Worm (Caenorhabditis elegans) whole organism, young adult: Measurements from ENCODE around the gene lido-10.

Source experiments
- D2030.7 ChIP-seq: fragments of 200-800 bp; sonication (Bioruptor generic); IDR thresholded peaks from 2 replicates; pipeline ENCODE4 v1.3.6; 2022; ENCODE audit warnings: missing genetic modification reagents, missing genetic modification characterization, missing compliant biosample characterization
- F10E7.11 ChIP-seq: sonication (generic microtip); optimal IDR thresholded peaks from 2 replicates; lab custom pipeline; 2017; ENCODE audit warnings: mild to moderate bottlenecking, missing genetic modification characterization, moderate library complexity, missing compliant biosample characterization
- F22D6.2 ChIP-seq: sonication (generic microtip); optimal IDR thresholded peaks from 2 replicates; lab custom pipeline; 2016; ENCODE audit warnings: mild to moderate bottlenecking, missing genetic modification characterization, missing compliant biosample characterization
- F23B12.7 ChIP-seq: sonication (generic microtip); optimal IDR thresholded peaks from 2 replicates; lab custom pipeline; 2017; ENCODE audit warnings: missing genetic modification characterization, mild to moderate bottlenecking, missing compliant biosample characterization, antibody characterized with exemption, moderate library complexity; ENCODE audit not compliant: insufficient read depth
- F33H1.4 ChIP-seq: fragments of 200-800 bp; sonication (Bioruptor generic); IDR thresholded peaks from 2 replicates; pipeline ENCODE4 v1.3.6; 2022; ENCODE audit warnings: missing genetic modification reagents, missing genetic modification characterization, missing compliant biosample characterization
- F37B4.10 ChIP-seq: fragments of 200-800 bp; sonication (Bioruptor generic); IDR thresholded peaks from 2 replicates; pipeline ENCODE4 v1.3.6; 2022; ENCODE audit warnings: missing genetic modification characterization, missing compliant biosample characterization
- F39B2.1 ChIP-seq: fragments of 200-800 bp; sonication (Bioruptor generic); IDR thresholded peaks from 2 replicates; pipeline ENCODE4 v1.3.6; 2022; ENCODE audit warnings: missing genetic modification reagents, missing genetic modification characterization, missing compliant biosample characterization
- F57A8.1 ChIP-seq: fragments of 200-800 bp; sonication (Bioruptor generic); optimal IDR thresholded peaks from 2 replicates; lab custom pipeline; 2018; ENCODE audit warnings: mild to moderate bottlenecking, missing genetic modification characterization, moderate library complexity, missing compliant biosample characterization
- F57C9.4 ChIP-seq: sonication (generic microtip); optimal IDR thresholded peaks from 2 replicates; lab custom pipeline; 2017; ENCODE audit warnings: mild to moderate bottlenecking, missing genetic modification characterization, missing compliant biosample characterization
- K12H6.12 ChIP-seq: fragments of 200-800 bp; sonication (Bioruptor generic); optimal IDR thresholded peaks from 2 replicates; lab custom pipeline; 2018; ENCODE audit warnings: mild to moderate bottlenecking, missing genetic modification characterization, missing compliant biosample characterization
- Y79H2A.3 ChIP-seq: fragments of 200-800 bp; sonication (Bioruptor generic); conservative IDR thresholded peaks from 2 replicates; pipeline ENCODE4 v1.3.6; 2022; ENCODE audit warnings: missing genetic modification reagents, missing genetic modification characterization, missing compliant biosample characterization
- ZK185.1 ChIP-seq: sonication (generic microtip); optimal IDR thresholded peaks from 2 replicates; lab custom pipeline; 2016; ENCODE audit warnings: mild to moderate bottlenecking, missing genetic modification characterization, missing compliant biosample characterization; ENCODE audit not compliant: poor library complexity, severe bottlenecking
- akir-1 ChIP-seq: fragments of 200-800 bp; sonication (Bioruptor generic); optimal IDR thresholded peaks from 2 replicates; lab custom pipeline; 2018; ENCODE audit warnings: mild to moderate bottlenecking, missing genetic modification characterization, moderate library complexity, missing compliant biosample characterization
- aptf-2 ChIP-seq: fragments of 200-800 bp; sonication (Bioruptor generic); conservative IDR thresholded peaks from 2 replicates; pipeline ENCODE4 v1.3.6; 2022; ENCODE audit warnings: missing genetic modification reagents, missing genetic modification characterization, missing compliant biosample characterization
- athp-1 ChIP-seq: sonication (generic microtip); optimal IDR thresholded peaks from 2 replicates; lab custom pipeline; 2017; ENCODE audit warnings: mild to moderate bottlenecking, missing genetic modification characterization, missing compliant biosample characterization
- attf-6 ChIP-seq: fragments of 200-800 bp; sonication (Bioruptor generic); IDR thresholded peaks from 2 replicates; pipeline ENCODE4 v1.3.6; 2022; ENCODE audit warnings: missing genetic modification reagents, missing genetic modification characterization, missing compliant biosample characterization
- bed-1 ChIP-seq: fragments of 200-800 bp; sonication (Bioruptor generic); IDR thresholded peaks from 2 replicates; pipeline ENCODE4 v1.3.6; 2022; ENCODE audit warnings: missing genetic modification reagents, missing genetic modification characterization, missing compliant biosample characterization
- ceh-79 ChIP-seq: sonication (generic microtip); optimal IDR thresholded peaks from 2 replicates; lab custom pipeline; 2017; ENCODE audit warnings: mild to moderate bottlenecking, missing genetic modification characterization, missing compliant biosample characterization
- dpl-1 ChIP-seq: fragments of 150-350 bp; optimal IDR thresholded peaks from 2 replicates; lab custom pipeline; 2014; ENCODE audit warnings: missing biosample characterization, missing genetic modification reagents, missing genetic modification characterization
- efl-1 ChIP-seq: fragments of 150-350 bp; optimal IDR thresholded peaks from 2 replicates; lab custom pipeline; 2014; ENCODE audit warnings: missing biosample characterization, missing genetic modification reagents, missing genetic modification characterization
- egl-44 ChIP-seq: fragments of 200-800 bp; sonication (Bioruptor generic); IDR thresholded peaks from 2 replicates; pipeline ENCODE4 v1.3.6; 2022; ENCODE audit warnings: missing genetic modification reagents, missing genetic modification characterization, missing compliant biosample characterization
- egrh-3 ChIP-seq: fragments of 200-800 bp; sonication (Bioruptor generic); IDR thresholded peaks from 2 replicates; pipeline ENCODE4 v1.3.6; 2022; ENCODE audit warnings: missing genetic modification reagents, missing genetic modification characterization, missing compliant biosample characterization
- ets-4 ChIP-seq: fragments of 200-800 bp; sonication (Bioruptor generic); optimal IDR thresholded peaks from 2 replicates; lab custom pipeline; 2018; ENCODE audit warnings: mild to moderate bottlenecking, missing genetic modification characterization, missing compliant biosample characterization
- fkh-3 ChIP-seq: sonication (generic microtip); optimal IDR thresholded peaks from 2 replicates; lab custom pipeline; 2016; ENCODE audit warnings: mild to moderate bottlenecking, missing genetic modification characterization, missing compliant biosample characterization
- him-1 ChIP-seq: sonication (generic microtip); optimal IDR thresholded peaks from 2 replicates; lab custom pipeline; 2016; ENCODE audit warnings: missing genotype, missing genetic modification reagents, missing genetic modification characterization, missing compliant biosample characterization
- hlh-12 ChIP-seq: sonication (generic microtip); optimal IDR thresholded peaks from 2 replicates; lab custom pipeline; 2016; ENCODE audit warnings: missing genetic modification characterization, missing compliant biosample characterization
- hlh-26 ChIP-seq: fragments of 200-800 bp; sonication (Bioruptor generic); conservative IDR thresholded peaks from 2 replicates; pipeline ENCODE4 v1.3.6; 2022; ENCODE audit warnings: missing genetic modification reagents, missing genetic modification characterization, missing compliant biosample characterization
- hmg-1.2 ChIP-seq: fragments of 200-800 bp; sonication (Bioruptor generic); IDR thresholded peaks from 2 replicates; pipeline ENCODE4 v1.3.6; 2022; ENCODE audit warnings: missing genetic modification reagents, missing genetic modification characterization, missing compliant biosample characterization
- hmg-20 ChIP-seq: fragments of 200-800 bp; sonication (Bioruptor generic); IDR thresholded peaks from 2 replicates; pipeline ENCODE4 v1.3.6; 2022; ENCODE audit warnings: missing genetic modification reagents, missing genetic modification characterization, missing compliant biosample characterization
- let-526 ChIP-seq: fragments of 200-800 bp; sonication (Bioruptor generic); IDR thresholded peaks from 2 replicates; pipeline ENCODE4 v1.3.6; 2022; ENCODE audit warnings: missing genetic modification reagents, missing genetic modification characterization, missing compliant biosample characterization
- lin-35 ChIP-seq, 3 experiments: fragments of 150-350 bp in 2 of 3; sonication (generic microtip) in 1 of 3; optimal IDR thresholded peaks; 2 replicates each; lab custom pipeline; 2014 to 2018; ENCODE audit warnings: missing biosample characterization in 3 of 3, missing genetic modification characterization in 3 of 3, missing genetic modification reagents in 3 of 3
- lir-1 ChIP-seq: fragments of 200-800 bp; sonication (Bioruptor generic); conservative IDR thresholded peaks from 2 replicates; pipeline ENCODE4 v1.3.6; 2022; ENCODE audit warnings: missing genetic modification reagents, missing genetic modification characterization, missing compliant biosample characterization
- lsy-27 ChIP-seq: sonication (generic microtip); optimal IDR thresholded peaks from 2 replicates; lab custom pipeline; 2017; ENCODE audit warnings: missing genetic modification characterization, mild to moderate bottlenecking, missing compliant biosample characterization, antibody characterized with exemption, missing genotype, borderline replicate concordance; ENCODE audit not compliant: insufficient read depth
- madf-3 ChIP-seq: fragments of 200-800 bp; sonication (Bioruptor generic); IDR thresholded peaks from 2 replicates; pipeline ENCODE4 v1.3.6; 2022; ENCODE audit warnings: missing genetic modification reagents, missing genetic modification characterization, missing compliant biosample characterization
- mes-4 ChIP-seq: sonication (generic microtip); optimal IDR thresholded peaks from 2 replicates; lab custom pipeline; 2016; ENCODE audit warnings: missing genotype, missing genetic modification characterization, missing compliant biosample characterization
- mxl-1 ChIP-seq: sonication (generic microtip); optimal IDR thresholded peaks from 2 replicates; lab custom pipeline; 2016; ENCODE audit warnings: missing genetic modification characterization, missing compliant biosample characterization
- nfya-2 ChIP-seq: fragments of 200-800 bp; sonication (Bioruptor generic); IDR thresholded peaks from 2 replicates; pipeline ENCODE4 v1.3.6; 2022; ENCODE audit warnings: missing genetic modification reagents, missing genetic modification characterization, missing compliant biosample characterization
- nhr-120 ChIP-seq: fragments of 200-800 bp; sonication (Bioruptor generic); IDR thresholded peaks from 2 replicates; pipeline ENCODE4 v1.3.6; 2022; ENCODE audit warnings: missing genetic modification characterization, missing compliant biosample characterization
- rcor-1 ChIP-seq: fragments of 200-800 bp; sonication (Bioruptor generic); IDR thresholded peaks from 2 replicates; pipeline ENCODE4 v1.3.6; 2022; ENCODE audit warnings: missing genetic modification reagents, missing genetic modification characterization, missing compliant biosample characterization
- repo-1 ChIP-seq: sonication (generic microtip); optimal IDR thresholded peaks from 2 replicates; lab custom pipeline; 2017; ENCODE audit warnings: mild to moderate bottlenecking, missing genetic modification characterization, missing compliant biosample characterization
- snpc-1.3 ChIP-seq: sonication (generic microtip); optimal IDR thresholded peaks from 2 replicates; lab custom pipeline; 2017; ENCODE audit warnings: missing genetic modification characterization, mild to moderate bottlenecking, missing compliant biosample characterization, antibody characterized with exemption, moderate library complexity, missing genotype, missing genetic modification reagents; ENCODE audit not compliant: insufficient read depth
- tbp1 ChIP-seq: fragments of 200-800 bp; sonication (Bioruptor generic); optimal IDR thresholded peaks from 2 replicates; lab custom pipeline; 2018; ENCODE audit warnings: mild to moderate bottlenecking, missing genetic modification characterization, missing compliant biosample characterization
- tlf-1 ChIP-seq: fragments of 200-800 bp; sonication (Bioruptor generic); optimal IDR thresholded peaks from 2 replicates; lab custom pipeline; 2018; ENCODE audit warnings: mild to moderate bottlenecking, missing genetic modification characterization, missing compliant biosample characterization
- unc-130 ChIP-seq: sonication (generic microtip); optimal IDR thresholded peaks from 2 replicates; lab custom pipeline; 2016; ENCODE audit warnings: missing genetic modification reagents, missing genetic modification characterization, missing compliant biosample characterization
- ztf-18 ChIP-seq: sonication (generic microtip); optimal IDR thresholded peaks from 2 replicates; lab custom pipeline; 2016; ENCODE audit warnings: missing genotype, mild to moderate bottlenecking, missing genetic modification characterization, missing compliant biosample characterization
- ztf-25 ChIP-seq: fragments of 200-800 bp; sonication (Bioruptor generic); IDR thresholded peaks from 2 replicates; pipeline ENCODE4 v1.3.6; 2022; ENCODE audit warnings: missing genetic modification reagents, missing genetic modification characterization, missing compliant biosample characterization
- ztf-3 ChIP-seq: fragments of 200-800 bp; sonication (Bioruptor generic); optimal IDR thresholded peaks from 2 replicates; lab custom pipeline; 2018; ENCODE audit warnings: mild to moderate bottlenecking, missing genetic modification characterization, missing compliant biosample characterization
- ztf-6 ChIP-seq: fragments of 200-800 bp; sonication (Bioruptor generic); IDR thresholded peaks from 2 replicates; pipeline ENCODE4 v1.3.6; 2022; ENCODE audit warnings: missing genetic modification reagents, missing genetic modification characterization, missing compliant biosample characterization

Gene lido-10

ce11 chrII:2973940-2974402, 28.3 kb upstream of the lido-10 start (continued):
- TF ChIP-seq F23B12.7 (tag; lab: Kevin White, UChicago): no peak
- TF ChIP-seq egl-44 (GFP tag; lab: Robert Waterston, UW): peak; percentile 95
- peak; percentile 83; the same call in 1 of the 2 replicates for TF ChIP-seq madf-3 (GFP tag; lab: Robert Waterston, UW)
- peak; percentile 73 for TF ChIP-seq akir-1
- peak; percentile 43 for TF ChIP-seq ets-4 (GFP tag; lab: Kevin White, UChicago)
- TF ChIP-seq ztf-25 (GFP tag; lab: Robert Waterston, UW): no peak
- TF ChIP-seq lsy-27 (tag; lab: Kevin White, UChicago): no peak
- TF ChIP-seq tbp1 (GFP tag; lab: Kevin White, UChicago): peak; percentile 65
- TF ChIP-seq aptf-2 (GFP tag; lab: Robert Waterston, UW): 0 out of 2 replicates have a peak, but pooled peaks have one; percentile 50
- TF ChIP-seq lir-1 (GFP tag; lab: Robert Waterston, UW): no peak
- peak; percentile 1 for TF ChIP-seq dpl-1 (GFP tag; lab: Kevin White, UChicago)
- TF ChIP-seq him-1 (tag; lab: Kevin White, UChicago): no peak
- TF ChIP-seq Y79H2A.3 (GFP tag; lab: Robert Waterston, UW): no peak
- no peak for TF ChIP-seq hlh-12 (tag; lab: Kevin White, UChicago)
- TF ChIP-seq tlf-1: peak; percentile 75
- peak; percentile 62 for TF ChIP-seq F10E7.11 (tag; lab: Kevin White, UChicago)
- TF ChIP-seq F57A8.1 (GFP tag; lab: Kevin White, UChicago): no peak
- peak; percentile 58; the same call in 1 of the 2 replicates for TF ChIP-seq ztf-6 (GFP tag; lab: Robert Waterston, UW)
- no peak for TF ChIP-seq unc-130
- peak; percentile 62; the same call in 1 of the 2 replicates for TF ChIP-seq rcor-1 (GFP tag; lab: Robert Waterston, UW)
- TF ChIP-seq ztf-3 (GFP tag; lab: Kevin White, UChicago): peak; percentile 88
- TF ChIP-seq lin-35 (GFP tag; optimal IDR thresholded peaks at IDR 0.05; lab: Kevin White, UChicago): peak in 1 of 3 experiments; percentile 83
- no peak for TF ChIP-seq mxl-1
- peak; percentile 49; the same call in 1 of the 2 replicates for TF ChIP-seq attf-6 (GFP tag; lab: Robert Waterston, UW)
- TF ChIP-seq repo-1: peak; percentile 91
- TF ChIP-seq F57C9.4 (tag; lab: Kevin White, UChicago): peak; percentile 73
- no peak for TF ChIP-seq bed-1 (GFP tag; lab: Robert Waterston, UW)
- TF ChIP-seq ztf-18: no peak
- TF ChIP-seq fkh-3 (tag; lab: Kevin White, UChicago): no peak
- TF ChIP-seq F37B4.10 (GFP tag; lab: Robert Waterston, UW): 0 out of 2 replicates have a peak, but pooled peaks have one; percentile 27
- peak; percentile 99 for TF ChIP-seq hmg-1.2
- no peak for TF ChIP-seq mes-4 (tag; lab: Kevin White, UChicago)
- TF ChIP-seq ZK185.1 (tag; lab: Kevin White, UChicago): peak; percentile 68
- no peak for TF ChIP-seq F39B2.1 (GFP tag; lab: Robert Waterston, UW)
- TF ChIP-seq hmg-20 (GFP tag; lab: Robert Waterston, UW): peak; percentile 54; the same call in 1 of the 2 replicates
- TF ChIP-seq athp-1 (tag; lab: Kevin White, UChicago): peak; percentile 82
- TF ChIP-seq egrh-3: peak; percentile 100
- TF ChIP-seq F33H1.4: no peak; the same call in 1 of the 2 replicates
- TF ChIP-seq K12H6.12 (tag; lab: Kevin White, UChicago): peak; percentile 93
- TF ChIP-seq let-526 (GFP tag; lab: Robert Waterston, UW): peak; percentile 92
- no peak for TF ChIP-seq efl-1 (GFP tag; lab: Kevin White, UChicago)
- TF ChIP-seq hlh-26 (GFP tag; lab: Robert Waterston, UW): no peak
- no peak for TF ChIP-seq snpc-1.3 (tag; lab: Kevin White, UChicago)
- peak; percentile 35 for TF ChIP-seq ceh-79
- TF ChIP-seq nfya-2: no peak
- TF ChIP-seq D2030.7 (GFP tag; lab: Robert Waterston, UW): no peak
- TF ChIP-seq nhr-120 (GFP tag; lab: Robert Waterston, UW): 0 out of 2 replicates have a peak, but pooled peaks have one; percentile 87
- peak; percentile 46 for TF ChIP-seq F22D6.2 (tag; lab: Kevin White, UChicago)
